Worm (Caenorhabditis elegans): ENCODE measurements around the gene bris-1.

DNA sequence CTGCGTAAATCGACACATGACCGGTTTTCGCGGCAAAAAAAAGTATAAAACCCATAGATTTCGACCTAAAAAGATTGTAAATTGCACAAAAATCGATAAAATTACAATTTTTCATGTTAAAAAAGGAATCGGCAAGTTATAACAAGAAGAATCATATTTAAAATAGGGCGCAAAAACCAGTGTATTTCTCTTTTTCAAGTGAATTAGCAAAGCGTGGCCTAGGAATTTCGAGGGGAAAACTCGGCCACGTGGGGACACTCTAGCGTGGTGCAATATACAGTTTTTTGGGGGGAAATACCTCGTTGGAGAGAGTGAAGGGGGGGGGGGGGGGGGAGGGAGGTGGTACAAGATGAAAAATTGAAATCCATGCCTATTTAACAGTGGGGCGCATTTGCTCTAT, 11.6 kb downstream of the bris-1 start:
- TF ChIP-seq nhr-11 (tag; optimal IDR thresholded peaks at IDR 0.05) (no peak), ceh-82 (tag; optimal IDR thresholded peaks at IDR 0.05) (no peak), nhr-237 (tag; optimal IDR thresholded peaks at IDR 0.05) (no peak), elt-3 (tag; optimal IDR thresholded peaks at IDR 0.05) (no peak), zag-1 (tag; optimal IDR thresholded peaks at IDR 0.05) (no peak)
